Worm (Caenorhabditis elegans): ENCODE results near the gene str-185.
A peak's percentile ranks its signal among the peaks of the same experiment; 100 is the strongest.

Gene str-185

ce11 chrIV:4446884-4447283 is 17.1 kb upstream of the str-185 start:
- TF ChIP-seq lsy-2 (tag; optimal IDR thresholded peaks at IDR 0.05) (peak; percentile 6), tbx-8 (GFP tag; optimal IDR thresholded peaks at IDR 0.05) (no peak), blmp-1 (tag; optimal IDR thresholded peaks at IDR 0.05) (no peak), hlh-1 (tag; optimal IDR thresholded peaks at IDR 0.05) (peak; percentile 10), cnd-1 (tag; optimal IDR thresholded peaks at IDR 0.05) (no peak), ces-1 (GFP tag; optimal IDR thresholded peaks at IDR 0.05) (peak; percentile 40), unc-39 (tag; optimal IDR thresholded peaks at IDR 0.05) (no peak), unc-120 (tag; optimal IDR thresholded peaks at IDR 0.05; ENCODE audit: poor library complexity, severe bottlenecking) (peak; percentile 3), flh-1 (GFP tag; optimal IDR thresholded peaks at IDR 0.05) (no peak)

ce11 chrIV:4445711-4446290 is 16.0 kb upstream of the str-185 start, which contains the start of the genes wapl-1 and htz-1:
wapl-1 (minus strand) TSS chrIV:4445740.
htz-1 (plus strand) TSS chrIV:4446216.
- TF ChIP-seq drap-1 (GFP tag; optimal IDR thresholded peaks at IDR 0.05) (peak; percentile 32), ham-2 (GFP tag; optimal IDR thresholded peaks at IDR 0.05) (no peak), ceh-43 (GFP tag; optimal IDR thresholded peaks at IDR 0.05) (no peak), lin-32 (GFP tag; optimal IDR thresholded peaks at IDR 0.05) (peak; percentile 30), mls-2 (tag; optimal IDR thresholded peaks at IDR 0.05) (peak; percentile 52), M03D4.4 (tag; optimal IDR thresholded peaks at IDR 0.05) (no peak), unc-62 (GFP tag; optimal IDR thresholded peaks at IDR 0.05) (peak; percentile 78), nhr-12 (tag; optimal IDR thresholded peaks at IDR 0.05) (no peak), ceh-39 (tag; optimal IDR thresholded peaks at IDR 0.05) (peak; percentile 90), ces-1 (GFP tag; optimal IDR thresholded peaks at IDR 0.05) (peak; percentile 70), sptf-1 (tag; optimal IDR thresholded peaks at IDR 0.05) (peak; percentile 61), snpc-4 (tag; optimal IDR thresholded peaks at IDR 0.05) (no peak), ztf-11 (tag; optimal IDR thresholded peaks at IDR 0.05) (no peak), elt-3 (tag; optimal IDR thresholded peaks at IDR 0.05) (no peak), zip-8 (tag; optimal IDR thresholded peaks at IDR 0.05) (no peak), nhr-237 (tag; optimal IDR thresholded peaks at IDR 0.05) (peak; percentile 87), hlh-1 (tag; optimal IDR thresholded peaks at IDR 0.05) (peak; percentile 67), lin-13 (tag; optimal IDR thresholded peaks at IDR 0.05) (peak; percentile 96), sem-2 (GFP tag; optimal IDR thresholded peaks at IDR 0.05) (no peak), ceh-83 (GFP tag; optimal IDR thresholded peaks at IDR 0.05) (peak; percentile 33), unc-39 (tag; optimal IDR thresholded peaks at IDR 0.05) (no peak), lsy-2 (tag; optimal IDR thresholded peaks at IDR 0.05) (peak; percentile 99), blmp-1 (tag; optimal IDR thresholded peaks at IDR 0.05) (no peak), pha-4 (tag; optimal IDR thresholded peaks at IDR 0.05) (peak; percentile 96), nhr-2 (tag; optimal IDR thresholded peaks at IDR 0.05) (peak; percentile 63), nhr-76 (tag; optimal IDR thresholded peaks at IDR 0.05) (no peak), mep-1 (tag; optimal IDR thresholded peaks at IDR 0.05) (peak; percentile 96), cnd-1 (tag; optimal IDR thresholded peaks at IDR 0.05) (peak; percentile 44), bed-3 (GFP tag; optimal IDR thresholded peaks at IDR 0.05) (no peak), unc-120 (tag; optimal IDR thresholded peaks at IDR 0.05; ENCODE audit: poor library complexity, severe bottlenecking) (peak; percentile 46), tbx-8 (GFP tag; optimal IDR thresholded peaks at IDR 0.05) (no peak), flh-1 (GFP tag; optimal IDR thresholded peaks at IDR 0.05) (no peak), elt-1 (tag; optimal IDR thresholded peaks at IDR 0.05; ENCODE audit: borderline replicate concordance, insufficient read depth) (no peak), nhr-28 (tag; optimal IDR thresholded peaks at IDR 0.05) (no peak), mab-5 (tag; optimal IDR thresholded peaks at IDR 0.05) (no peak)

ce11 chrIV:4441077-4441476 is 11.3 kb upstream of the str-185 start, which contains the start of gene fbxb-75:
fbxb-75 (minus strand) TSS chrIV:4441177.
- no peak for TF ChIP-seq bed-3 (GFP tag; optimal IDR thresholded peaks at IDR 0.05)
- TF ChIP-seq elt-1 (tag; optimal IDR thresholded peaks at IDR 0.05; ENCODE audit: borderline replicate concordance, insufficient read depth), result peak; percentile 28

- no peak for TF ChIP-seq nhr-12 (tag; optimal IDR thresholded peaks at IDR 0.05)
- TF ChIP-seq mep-1 (tag; optimal IDR thresholded peaks at IDR 0.05), result no peak
- no peak for TF ChIP-seq mls-2 (tag; optimal IDR thresholded peaks at IDR 0.05)
- TF ChIP-seq sptf-1 (tag; optimal IDR thresholded peaks at IDR 0.05), result no peak
- TF ChIP-seq sem-2 (GFP tag; optimal IDR thresholded peaks at IDR 0.05), result no peak
- no peak for TF ChIP-seq bed-3 (GFP tag; optimal IDR thresholded peaks at IDR 0.05)
- TF ChIP-seq unc-120 (tag; optimal IDR thresholded peaks at IDR 0.05; ENCODE audit: poor library complexity, severe bottlenecking), result no peak
- TF ChIP-seq elt-3 (tag; optimal IDR thresholded peaks at IDR 0.05), result no peak
- TF ChIP-seq unc-62 (GFP tag; optimal IDR thresholded peaks at IDR 0.05), result no peak
- TF ChIP-seq ces-1 (GFP tag; optimal IDR thresholded peaks at IDR 0.05), result no peak
- TF ChIP-seq lin-32 (GFP tag; optimal IDR thresholded peaks at IDR 0.05), result no peak
- TF ChIP-seq elt-1 (tag; optimal IDR thresholded peaks at IDR 0.05; ENCODE audit: borderline replicate concordance, insufficient read depth), result no peak
- no peak for TF ChIP-seq tbx-8 (GFP tag; optimal IDR thresholded peaks at IDR 0.05)
- no peak for TF ChIP-seq zip-8 (tag; optimal IDR thresholded peaks at IDR 0.05)
- no peak for TF ChIP-seq drap-1 (GFP tag; optimal IDR thresholded peaks at IDR 0.05)
- TF ChIP-seq ceh-39 (tag; optimal IDR thresholded peaks at IDR 0.05), result no peak
- no peak for TF ChIP-seq ham-2 (GFP tag; optimal IDR thresholded peaks at IDR 0.05)
- TF ChIP-seq lin-13 (tag; optimal IDR thresholded peaks at IDR 0.05), result no peak
- TF ChIP-seq ceh-83 (GFP tag; optimal IDR thresholded peaks at IDR 0.05), result no peak
Observed at ce11 chrIV:4439190-4439589, 9.4 kb upstream of the str-185 start, which contains the start of gene fbxb-74. fbxb-74 (minus strand) TSS chrIV:4439290.

Measured in whole organism, mixed stage, embryonic.